Fruit fly (Drosophila melanogaster): ENCODE results near the gene CG4069.

CG4069 gene

dm6 chr3L:12529431-12530007 is 7.6 kb downstream of the CG4069 start (continued):
- no peak for TF ChIP-seq CG11723 (GFP tag; optimal IDR thresholded peaks at IDR 0.05)
- peak; percentile 25 for TF ChIP-seq CG12071 (GFP tag; optimal IDR thresholded peaks at IDR 0.05)
- TF ChIP-seq dpn (GFP tag; optimal IDR thresholded peaks at IDR 0.05), result peak; percentile 29 to 34
- peak; percentile 33 for TF ChIP-seq CG18599 (GFP tag; optimal IDR thresholded peaks at IDR 0.05)
- no peak for TF ChIP-seq CG9609 (GFP tag; optimal IDR thresholded peaks at IDR 0.05)
- TF ChIP-seq CG10431 (GFP tag; optimal IDR thresholded peaks at IDR 0.05), result no peak
- no peak for TF ChIP-seq fd3F (GFP tag; optimal IDR thresholded peaks at IDR 0.05)
- no peak for TF ChIP-seq fu2 (GFP tag; optimal IDR thresholded peaks at IDR 0.05)
- no peak for TF ChIP-seq CG12299 (tag; optimal IDR thresholded peaks at IDR 0.05)
- TF ChIP-seq jing (GFP tag; optimal IDR thresholded peaks at IDR 0.05), result no peak
- no peak for TF ChIP-seq wek (GFP tag; optimal IDR thresholded peaks at IDR 0.05)
- no peak for TF ChIP-seq YL-1 (GFP tag; optimal IDR thresholded peaks at IDR 0.05)
- peak; percentile 15 for TF ChIP-seq CG13775 (GFP tag; optimal IDR thresholded peaks at IDR 0.05)
- no peak for TF ChIP-seq CrebB (tag; optimal IDR thresholded peaks at IDR 0.05)
- no peak for TF ChIP-seq gsb (GFP tag; IDR thresholded peaks at IDR 0.05)
- TF ChIP-seq Oli (tag; optimal IDR thresholded peaks at IDR 0.05), result peak; percentile 63
- no peak for TF ChIP-seq D19B (GFP tag; optimal IDR thresholded peaks at IDR 0.05)
- peak; percentile 25 for TF ChIP-seq bcd (GFP tag; optimal IDR thresholded peaks at IDR 0.05)
- no peak for TF ChIP-seq Lpt (GFP tag; optimal IDR thresholded peaks at IDR 0.05)
- TF ChIP-seq CG31224 (GFP tag; IDR thresholded peaks at IDR 0.05), result no peak
- peak; percentile 22; the same call in 1 of the 2 replicates for TF ChIP-seq wdn (GFP tag; IDR thresholded peaks at IDR 0.05)
- no peak for TF ChIP-seq TFAM (GFP tag; optimal IDR thresholded peaks at IDR 0.05)
- TF ChIP-seq CG5245 (GFP tag; optimal IDR thresholded peaks at IDR 0.05), result peak; percentile 27
- peak; percentile 40 for TF ChIP-seq ATbp (GFP tag; optimal IDR thresholded peaks at IDR 0.05)
- TF ChIP-seq CG1832 (GFP tag; optimal IDR thresholded peaks at IDR 0.05), result no peak
- TF ChIP-seq ash1 (GFP tag; optimal IDR thresholded peaks at IDR 0.05), result no peak
- TF ChIP-seq CG32767 (GFP tag; IDR thresholded peaks at IDR 0.05), result peak; percentile 58; the same call in 1 of the 2 replicates
- TF ChIP-seq CkIIα-i1 (GFP tag; IDR thresholded peaks at IDR 0.05), result no peak
- 0 out of 4 replicates have a peak, but pooled peaks have one; percentile 34 for TF ChIP-seq Gug (GFP tag; IDR thresholded peaks at IDR 0.05)
- no peak for TF ChIP-seq Max (GFP tag; optimal IDR thresholded peaks at IDR 0.05)
- peak; percentile 0 for TF ChIP-seq fd64A (GFP tag; optimal IDR thresholded peaks at IDR 0.05)
- no peak for TF ChIP-seq CG3838 (GFP tag; optimal IDR thresholded peaks at IDR 0.05)
- TF ChIP-seq CG33557 (GFP tag; optimal IDR thresholded peaks at IDR 0.05), result peak; percentile 14
- TF ChIP-seq hth (optimal IDR thresholded peaks at IDR 0.05), result no peak
- no peak for TF ChIP-seq CG43689 (GFP tag; IDR thresholded peaks at IDR 0.05)
- peak in 1 of 2 experiments; percentile 53 for TF ChIP-seq Hr78 (GFP tag; optimal IDR thresholded peaks at IDR 0.05)
- no peak for TF ChIP-seq CG10274 (GFP tag; optimal IDR thresholded peaks at IDR 0.05)

DNA sequence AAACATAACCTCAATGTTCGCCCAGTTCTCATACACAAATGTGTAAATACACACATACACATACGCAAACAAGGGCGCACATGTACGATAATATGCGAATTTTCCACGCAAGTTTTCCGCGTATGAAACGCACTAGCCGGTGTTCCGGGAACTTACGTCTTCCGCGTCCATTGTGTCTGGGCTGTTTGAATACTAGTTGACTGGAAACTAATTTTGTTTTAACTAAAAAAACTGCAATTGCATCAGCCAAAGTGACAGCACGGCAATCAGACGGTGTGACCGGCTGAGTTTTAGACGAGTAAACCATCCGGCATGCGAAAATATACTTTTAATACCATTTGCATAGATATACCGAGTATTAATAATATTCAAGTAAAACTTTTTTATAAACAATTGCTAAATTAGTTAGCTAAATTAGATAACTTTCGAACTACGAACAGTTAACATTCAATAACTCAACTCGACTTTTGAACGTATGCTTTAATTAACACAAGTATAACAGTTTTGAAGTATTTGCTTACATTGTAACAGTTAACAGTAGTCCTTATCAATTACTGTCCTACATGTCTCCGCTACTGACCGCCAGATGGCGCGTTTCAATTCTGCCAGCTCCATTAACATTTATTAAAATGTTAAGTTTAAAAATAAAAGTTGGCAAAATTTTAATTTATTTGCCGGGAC is 10.5 kb downstream of the CG4069 start, which contains the start of gene eIF2beta:
TSS of gene eIF2beta (minus strand) at position 299 of the 681 bp plus-strand sequence.
- TF ChIP-seq CG16863 (GFP tag; optimal IDR thresholded peaks at IDR 0.05), result peak; percentile 14
- peak in 1 of 2 experiments; percentile 26 for TF ChIP-seq insv (GFP tag; optimal IDR thresholded peaks at IDR 0.05)
- peak; percentile 42 for TF ChIP-seq CG31365 (tag; optimal IDR thresholded peaks at IDR 0.05)
- TF ChIP-seq Sry-β (GFP tag; optimal IDR thresholded peaks at IDR 0.05), result peak; percentile 19
- TF ChIP-seq sob (GFP tag; IDR thresholded peaks at IDR 0.05), result no peak
- peak; percentile 100 for TF ChIP-seq bigmax (GFP tag; optimal IDR thresholded peaks at IDR 0.05)
- peak; percentile 39; the same call in 1 of the 3 replicates for TF ChIP-seq CG17361 (GFP tag; IDR thresholded peaks at IDR 0.05)
- TF ChIP-seq CG6765 (GFP tag; optimal IDR thresholded peaks at IDR 0.05), result peak; percentile 33
- TF ChIP-seq gfzf (GFP tag; optimal IDR thresholded peaks at IDR 0.05), result peak; percentile 78
- TF ChIP-seq kah (GFP tag; optimal IDR thresholded peaks at IDR 0.05), result peak; percentile 43
- no peak for TF ChIP-seq yki (optimal IDR thresholded peaks at IDR 0.05)
- peak; percentile 45 for TF ChIP-seq CG17359 (tag; optimal IDR thresholded peaks at IDR 0.05)
- TF ChIP-seq sd (tag; optimal IDR thresholded peaks at IDR 0.05), result peak; percentile 63
- no peak for TF ChIP-seq CG30403 (GFP tag; optimal IDR thresholded peaks at IDR 0.05)
